Fruit fly (Drosophila melanogaster) whole organism, pupa: ENCODE data around the gene LysX.

Experiments
- CG15710 ChIP-seq: fragments of 200-800 bp; sonication (Bioruptor generic); optimal IDR thresholded peaks from 2 replicates; lab custom pipeline; 2018; ENCODE audit warnings: missing biosample characterization, mild to moderate bottlenecking, missing genetic modification characterization, moderate library complexity
- EcR ChIP-seq: fragments of 200-800 bp; sonication (Bioruptor generic); optimal IDR thresholded peaks from 3 replicates; lab custom pipeline; 2019; ENCODE audit warnings: missing biosample characterization, missing genetic modification characterization, mild to moderate bottlenecking, moderate library complexity, missing genetic modification reagents
- Pif1B ChIP-seq: fragments of 200-800 bp; sonication (Bioruptor generic); optimal IDR thresholded peaks from 3 replicates; lab custom pipeline; 2016; ENCODE audit warnings: missing biosample characterization, missing genetic modification characterization
- rn ChIP-seq: fragments of 200-800 bp; sonication (Bioruptor generic); IDR thresholded peaks from 2 replicates; pipeline ENCODE4 v1.3.6; 2022; ENCODE audit warnings: missing biosample characterization, missing genetic modification characterization

DNA sequence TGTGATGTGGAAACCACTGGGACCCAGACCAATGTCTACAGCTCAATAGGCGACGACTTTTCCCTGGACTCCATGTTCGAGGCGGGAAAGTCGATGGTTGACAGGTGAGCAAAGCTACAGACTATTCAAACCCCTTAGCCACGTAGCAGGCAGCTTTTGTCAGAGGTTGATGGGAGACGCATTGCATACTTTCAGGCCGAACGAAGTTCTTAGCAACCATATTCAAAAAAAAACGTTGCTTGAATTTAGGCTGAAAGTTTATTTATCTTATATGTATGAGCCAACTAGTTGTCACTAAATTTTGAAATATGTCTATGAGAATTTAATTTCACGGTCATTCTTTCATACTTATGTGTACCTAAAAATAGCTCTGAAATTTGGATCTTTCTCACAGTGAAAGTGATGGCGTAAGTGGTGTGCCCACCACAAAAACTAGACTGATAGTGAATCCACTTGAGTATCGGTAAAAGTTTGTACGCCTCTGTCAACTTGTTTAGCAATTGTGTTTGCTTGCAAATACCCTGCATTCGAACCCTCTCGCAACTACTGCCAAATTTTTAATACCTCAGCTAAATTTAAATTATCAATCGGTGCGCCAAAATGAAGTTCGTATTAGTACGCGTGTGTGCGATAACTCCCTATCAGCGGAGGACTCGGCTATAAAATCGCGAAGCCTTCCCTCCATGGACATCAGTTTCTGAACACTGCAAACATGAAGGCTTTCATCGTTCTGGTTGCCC lies 11.8 kb upstream of the LysX start, which contains the start of gene LysB:
- no peak for TF ChIP-seq rn (GFP tag; lab: Robert Waterston, UW)
- no peak for TF ChIP-seq EcR (GFP tag; lab: Kevin White, UChicago)
- no peak for TF ChIP-seq CG15710 (tag; lab: Kevin White, UChicago)
- TF ChIP-seq Pif1B, result no peak
